Worm (Caenorhabditis elegans) whole organism, L4/young adult: Measurements from ENCODE around the gene C01G5.9.
A peak's percentile ranks its signal among the peaks of the same experiment; 100 is the strongest.

ENCODE experiments used
- W03F9.2 ChIP-seq: fragments of 150-350 bp; optimal IDR thresholded peaks from 2 replicates; lab custom pipeline; 2014; ENCODE audit warnings: missing biosample characterization, missing genetic modification characterization
- dao-5 ChIP-seq: sonication (generic microtip); optimal IDR thresholded peaks from 2 replicates; lab custom pipeline; 2016; ENCODE audit warnings: missing genotype, missing genetic modification characterization, moderate library complexity, missing compliant biosample characterization
- him-1 ChIP-seq: sonication (generic microtip); optimal IDR thresholded peaks from 2 replicates; lab custom pipeline; 2016; ENCODE audit warnings: missing genotype, missing genetic modification reagents, missing genetic modification characterization, missing compliant biosample characterization

Gene C01G5.9

ce11 chrIV:6552036-6552435, 32.3 kb downstream of the C01G5.9 start:
- no peak for TF ChIP-seq W03F9.2 (tag; lab: Kevin White, UChicago)
- no peak for TF ChIP-seq dao-5 (tag; lab: Kevin White, UChicago)
- no peak for TF ChIP-seq him-1 (tag; lab: Kevin White, UChicago)

DNA sequence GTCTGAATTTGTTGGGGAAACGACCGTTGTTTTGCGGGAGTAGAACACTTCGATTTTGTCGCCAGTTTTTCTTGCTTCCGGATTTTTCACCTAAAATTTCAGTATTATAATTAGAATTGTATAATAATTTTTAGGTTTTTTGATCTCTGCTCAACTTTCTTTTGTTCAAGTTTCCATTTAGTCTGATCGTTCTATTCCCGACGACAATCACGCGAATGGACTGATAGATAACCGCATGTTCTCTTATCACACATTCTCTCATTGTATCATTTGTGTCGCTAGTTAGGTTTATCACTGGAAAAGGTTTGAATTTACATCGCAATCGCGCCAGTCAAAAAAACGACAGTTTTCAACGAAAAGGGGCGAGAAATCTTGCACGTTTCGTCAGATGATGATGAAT, 35.2 kb downstream of the C01G5.9 start:
- TF ChIP-seq dao-5 (tag; lab: Kevin White, UChicago), result no peak
- no peak for TF ChIP-seq W03F9.2 (tag; lab: Kevin White, UChicago)
- TF ChIP-seq him-1 (tag; lab: Kevin White, UChicago), result no peak

DNA sequence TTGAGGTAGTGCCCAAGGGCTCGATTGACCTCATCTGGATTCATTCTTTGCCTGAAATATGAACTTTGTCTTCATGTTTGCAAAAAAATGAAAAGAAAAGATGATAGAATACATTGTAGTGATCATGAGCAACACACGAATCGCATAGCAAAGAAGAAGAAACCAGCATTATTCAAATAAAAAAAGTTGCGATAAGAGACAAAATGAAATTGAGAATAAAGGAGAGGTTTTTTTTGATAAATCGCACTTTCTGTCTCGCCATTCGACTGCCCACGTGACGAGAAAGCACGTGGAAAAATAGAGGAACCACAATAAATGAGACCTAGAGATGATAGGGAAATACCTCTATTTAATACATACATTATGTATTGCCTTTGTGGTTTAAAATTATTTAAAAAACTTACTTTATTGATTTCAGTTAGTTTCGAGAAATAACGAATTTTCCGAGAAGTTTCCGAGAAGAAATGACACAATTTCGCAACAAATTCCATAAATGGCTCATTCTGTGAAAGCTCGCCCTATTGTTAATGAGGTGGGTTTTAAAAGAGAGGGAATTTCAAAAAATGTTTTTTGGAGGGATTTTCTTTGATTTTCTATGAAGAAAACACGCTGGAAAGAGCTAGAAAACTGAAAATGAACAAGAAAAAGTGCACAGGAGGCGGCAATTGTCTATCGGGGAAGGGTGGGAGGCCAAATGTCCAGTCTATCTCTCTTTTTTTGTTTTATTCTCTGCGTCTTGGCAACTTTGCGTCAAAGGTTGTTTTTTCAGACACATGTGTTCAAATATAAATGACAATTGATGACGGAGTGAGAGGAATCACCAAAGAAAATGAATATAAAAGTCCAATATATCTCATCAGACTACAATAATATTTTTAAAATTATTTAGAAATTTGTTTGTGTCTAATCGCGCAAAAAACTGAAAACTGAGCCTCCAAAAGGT, 36.0 kb downstream of the C01G5.9 start, which contains the start of gene paqr-1:
Gene paqr-1, minus strand, starts transcription at position 51 of the 943 bp plus-strand sequence.
- TF ChIP-seq W03F9.2 (tag; lab: Kevin White, UChicago), result no peak
- no peak for TF ChIP-seq him-1 (tag; lab: Kevin White, UChicago)
- TF ChIP-seq dao-5 (tag; lab: Kevin White, UChicago), result no peak

DNA sequence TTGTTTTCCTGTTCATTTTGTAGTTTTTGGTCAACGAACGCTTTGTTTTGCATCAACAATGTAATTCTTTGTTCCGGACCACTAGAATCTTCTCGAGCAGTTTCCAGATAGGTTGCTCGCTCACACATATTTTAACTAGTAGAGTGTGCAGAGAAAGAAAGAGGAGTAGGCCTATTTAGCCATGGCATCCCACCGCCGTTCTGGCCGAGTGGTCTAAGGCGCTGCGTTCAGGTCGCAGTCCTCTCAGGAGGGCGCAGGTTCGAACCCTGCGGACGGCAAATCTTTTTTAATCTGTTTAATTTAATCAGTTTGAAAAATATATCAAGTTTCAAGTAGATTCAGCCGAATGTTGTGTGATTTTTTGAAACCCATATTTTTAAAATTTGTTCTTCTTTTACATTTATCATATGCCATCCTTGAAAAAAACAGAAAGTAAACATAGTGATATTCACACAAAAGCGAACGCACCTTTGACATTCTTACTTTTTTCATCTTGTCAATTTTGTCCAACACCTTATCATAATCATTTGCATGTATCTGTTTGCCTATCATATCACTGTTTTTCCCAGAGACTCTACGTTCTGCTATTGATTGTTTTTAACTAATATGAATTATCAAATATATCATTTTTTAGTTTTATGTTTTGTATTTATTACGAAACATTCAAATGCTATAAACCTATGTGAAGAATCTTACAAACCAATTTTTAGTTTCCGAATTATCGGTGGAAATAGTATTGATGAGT, 37.1 kb downstream of the C01G5.9 start, which contains the start of gene try-3:
Gene try-3, plus strand, starts transcription at position 532 of the 745 bp plus-strand sequence.
- TF ChIP-seq dao-5 (tag; lab: Kevin White, UChicago) (peak; percentile 9), him-1 (tag; lab: Kevin White, UChicago) (peak; percentile 45), W03F9.2 (tag; lab: Kevin White, UChicago) (peak; percentile 19)

DNA sequence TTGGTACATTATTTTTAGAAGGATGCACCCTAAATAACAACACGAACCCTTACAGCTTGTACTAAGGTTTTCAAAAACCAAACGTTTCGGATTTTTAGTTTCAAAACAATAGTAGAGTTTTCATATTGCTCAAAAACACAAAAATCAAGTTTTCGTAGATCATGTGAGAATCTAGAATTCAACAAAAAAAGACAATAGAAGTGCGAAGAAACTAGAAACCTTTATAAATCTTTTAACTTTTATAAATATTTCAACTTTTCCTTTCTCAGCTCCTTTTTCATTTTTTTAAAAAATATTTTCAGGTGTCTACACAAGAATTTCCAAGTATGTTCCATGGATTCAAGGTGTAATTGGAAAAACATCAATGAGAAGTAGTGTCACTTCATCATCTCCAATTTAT, 40.7 kb downstream of the C01G5.9 start, which contains the start of gene best-9:
Gene best-9, plus strand, starts transcription at position 301 of the 400 bp plus-strand sequence.
- no peak for TF ChIP-seq dao-5 (tag; lab: Kevin White, UChicago)
- no peak for TF ChIP-seq him-1 (tag; lab: Kevin White, UChicago)
- TF ChIP-seq W03F9.2 (tag; lab: Kevin White, UChicago), result no peak

DNA sequence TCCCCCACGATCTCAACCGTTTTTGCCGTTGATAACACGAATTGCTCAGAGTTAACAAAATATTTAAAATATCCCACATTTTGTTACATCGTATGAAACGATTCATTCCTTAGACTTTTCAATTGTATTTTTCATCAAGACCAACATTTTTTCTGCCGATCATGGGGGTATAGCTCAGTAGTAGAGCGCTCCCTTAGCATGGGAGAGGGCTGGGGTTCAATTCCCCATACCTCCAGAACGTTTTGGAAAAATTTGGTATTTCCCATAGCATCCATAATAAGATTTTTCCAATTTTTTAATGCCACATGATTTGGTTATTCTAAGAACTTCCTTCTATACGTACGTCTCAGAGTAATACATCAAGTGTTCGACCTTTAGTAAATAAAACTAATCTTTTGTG, 42.3 kb downstream of the C01G5.9 start:
- TF ChIP-seq dao-5 (tag; lab: Kevin White, UChicago) (no peak), him-1 (tag; lab: Kevin White, UChicago) (no peak), W03F9.2 (tag; lab: Kevin White, UChicago) (no peak)

DNA sequence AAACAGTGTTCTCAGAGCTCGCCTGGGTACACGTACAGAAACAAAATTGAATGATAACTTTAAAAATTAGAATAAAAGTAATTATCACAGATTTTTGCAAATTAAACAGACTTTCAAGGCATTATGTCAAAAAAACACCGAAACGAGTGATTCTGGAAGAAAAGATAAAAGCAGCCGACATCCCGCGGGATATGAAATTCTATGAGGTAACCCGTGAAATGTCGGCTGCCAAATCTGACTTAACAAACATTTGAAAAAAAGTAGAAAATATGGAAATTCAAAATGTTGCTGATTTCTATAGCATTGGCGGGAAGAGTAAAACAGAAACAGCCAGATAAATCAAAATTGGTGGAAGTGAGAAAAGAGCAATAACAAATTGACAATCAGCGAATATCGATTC, 45.9 kb downstream of the C01G5.9 start:
- TF ChIP-seq W03F9.2 (tag; lab: Kevin White, UChicago) (no peak), him-1 (tag; lab: Kevin White, UChicago) (no peak), dao-5 (tag; lab: Kevin White, UChicago) (no peak)
